Worm (Caenorhabditis elegans) whole organism, L4 larva: Measurements from ENCODE around the gene EGAP2.1.

Source experiments
- D1046.2 ChIP-seq: fragments of 200-800 bp; sonication (Bioruptor generic); IDR thresholded peaks from 2 replicates; pipeline ENCODE4 v1.3.6; 2022; ENCODE audit warnings: missing genetic modification characterization, missing compliant biosample characterization
- F26F4.8 ChIP-seq: fragments of 200-800 bp; sonication (Bioruptor generic); conservative IDR thresholded peaks from 2 replicates; pipeline ENCODE4 v1.3.6; 2022; ENCODE audit warnings: missing genetic modification characterization, missing compliant biosample characterization
- F49E8.2 ChIP-seq: sonication (generic microtip); optimal IDR thresholded peaks from 2 replicates; lab custom pipeline; 2016; ENCODE audit warnings: missing compliant biosample characterization, mild to moderate bottlenecking, missing genetic modification characterization, borderline replicate concordance
- T26A8.4 ChIP-seq: fragments of 200-800 bp; sonication (Bioruptor generic); IDR thresholded peaks from 2 replicates; pipeline ENCODE4 v1.3.6; 2022; ENCODE audit warnings: missing genetic modification characterization, missing compliant biosample characterization
- attf-4 ChIP-seq: sonication (generic microtip); optimal IDR thresholded peaks from 3 replicates; lab custom pipeline; 2017; ENCODE audit warnings: missing biosample characterization, missing genetic modification characterization
- ceh-20 ChIP-seq: fragments of 200-800 bp; sonication (Bioruptor generic); IDR thresholded peaks from 2 replicates; pipeline ENCODE4 v1.3.6; 2022; ENCODE audit warnings: missing genetic modification reagents, missing genetic modification characterization, missing compliant biosample characterization
- ceh-28 ChIP-seq: fragments of 150-350 bp; optimal IDR thresholded peaks from 2 replicates; lab custom pipeline; 2014; ENCODE audit warnings: missing biosample characterization, missing genetic modification reagents, missing genetic modification characterization
- ceh-44 ChIP-seq: fragments of 200-800 bp; sonication (Bioruptor generic); IDR thresholded peaks from 2 replicates; pipeline ENCODE4 v1.3.6; 2022; ENCODE audit warnings: missing genetic modification reagents, missing genetic modification characterization, missing compliant biosample characterization
- ceh-62 ChIP-seq: sonication (generic microtip); optimal IDR thresholded peaks from 2 replicates; lab custom pipeline; 2017; ENCODE audit warnings: missing biosample characterization, missing genetic modification characterization
- ceh-82 ChIP-seq: sonication (generic microtip); optimal IDR thresholded peaks from 2 replicates; lab custom pipeline; 2017; ENCODE audit warnings: missing biosample characterization, missing genetic modification characterization
- dmd-9 ChIP-seq: fragments of 200-800 bp; sonication (Bioruptor generic); IDR thresholded peaks from 2 replicates; pipeline ENCODE4 v1.3.6; 2022; ENCODE audit warnings: missing genetic modification reagents, missing genetic modification characterization, missing compliant biosample characterization
- dpl-1 ChIP-seq: fragments of 150-350 bp; optimal IDR thresholded peaks from 2 replicates; lab custom pipeline; 2014; ENCODE audit warnings: missing biosample characterization, missing genetic modification reagents, missing genetic modification characterization
- duxl-1 ChIP-seq: sonication (generic microtip); optimal IDR thresholded peaks from 2 replicates; lab custom pipeline; 2016; ENCODE audit warnings: mild to moderate bottlenecking, missing genetic modification characterization, moderate library complexity, missing compliant biosample characterization; ENCODE audit not compliant: poor library complexity
- fkh-10 ChIP-seq: fragments of 150-350 bp; optimal IDR thresholded peaks from 2 replicates; lab custom pipeline; 2014; ENCODE audit warnings: missing biosample characterization, missing genetic modification reagents, missing genetic modification characterization
- gei-8 ChIP-seq: fragments of 200-800 bp; sonication (Bioruptor generic); optimal IDR thresholded peaks from 2 replicates; lab custom pipeline; 2018; ENCODE audit warnings: mild to moderate bottlenecking, missing genetic modification characterization, missing compliant biosample characterization
- hlh-30 ChIP-seq: sonication (generic microtip); optimal IDR thresholded peaks from 2 replicates; lab custom pipeline; 2017; ENCODE audit warnings: antibody characterized with exemption, mild to moderate bottlenecking, missing genetic modification characterization, missing compliant biosample characterization; ENCODE audit not compliant: insufficient read depth
- lin-13 ChIP-seq: fragments of 150-350 bp; optimal IDR thresholded peaks from 2 replicates; lab custom pipeline; 2014; ENCODE audit warnings: missing biosample characterization, missing genetic modification reagents, missing genetic modification characterization
- lsy-2 ChIP-seq, 2 experiments: fragments of 150-350 bp in 1 of 2; sonication (generic microtip) in 1 of 2; optimal IDR thresholded peaks; 2 replicates each; lab custom pipeline; 2014 to 2017; ENCODE audit warnings: missing biosample characterization in 2 of 2, missing genetic modification characterization in 2 of 2
- mdl-1 ChIP-seq, 2 experiments: fragments of 150-350 bp in 1 of 2; sonication (generic microtip) in 1 of 2; optimal IDR thresholded peaks; 2 replicates each; lab custom pipeline; 2014 to 2017; ENCODE audit warnings: missing biosample characterization in 2 of 2, missing genetic modification characterization in 2 of 2
- mdt-29 ChIP-seq: fragments of 200-800 bp; sonication (Bioruptor generic); IDR thresholded peaks from 2 replicates; pipeline ENCODE4 v1.3.6; 2022; ENCODE audit warnings: missing genetic modification reagents, missing genetic modification characterization, missing compliant biosample characterization
- mep-1 ChIP-seq: fragments of 150-350 bp; sonication (generic microtip); optimal IDR thresholded peaks from 3 replicates; lab custom pipeline; 2014; ENCODE audit warnings: missing biosample characterization, missing genetic modification characterization
- mxl-2 ChIP-seq: fragments of 200-800 bp; sonication (Bioruptor generic); conservative IDR thresholded peaks from 2 replicates; pipeline ENCODE4 v1.3.6; 2022; ENCODE audit warnings: missing genetic modification reagents, missing genetic modification characterization, missing compliant biosample characterization
- mxl-3 ChIP-seq: fragments of 200-800 bp; sonication (Bioruptor generic); optimal IDR thresholded peaks from 2 replicates; lab custom pipeline; 2018; ENCODE audit warnings: mild to moderate bottlenecking, missing genetic modification characterization, missing compliant biosample characterization
- nhr-10 ChIP-seq: fragments of 150-350 bp; optimal IDR thresholded peaks from 2 replicates; lab custom pipeline; 2014; ENCODE audit warnings: missing biosample characterization, missing genetic modification characterization
- nhr-237 ChIP-seq: sonication (generic microtip); optimal IDR thresholded peaks from 2 replicates; lab custom pipeline; 2017; ENCODE audit warnings: missing biosample characterization, missing genetic modification characterization
- rbr-2 ChIP-seq: sonication (generic microtip); optimal IDR thresholded peaks from 2 replicates; lab custom pipeline; 2016; ENCODE audit warnings: missing genotype, missing genetic modification characterization, missing compliant biosample characterization
- saeg-2 ChIP-seq: fragments of 200-800 bp; sonication (Bioruptor generic); IDR thresholded peaks from 2 replicates; pipeline ENCODE4 v1.3.6; 2022; ENCODE audit warnings: missing genetic modification reagents, missing genetic modification characterization, missing compliant biosample characterization
- snpc-1.2 ChIP-seq: fragments of 200-800 bp; sonication (Bioruptor generic); IDR thresholded peaks from 2 replicates; pipeline ENCODE4 v1.3.6; 2022; ENCODE audit warnings: missing genetic modification reagents, missing genetic modification characterization, missing compliant biosample characterization
- snpc-4 ChIP-seq: fragments of 150-350 bp; optimal IDR thresholded peaks from 2 replicates; lab custom pipeline; 2014; ENCODE audit warnings: missing biosample characterization, missing genetic modification characterization
- spr-1 ChIP-seq: sonication (generic microtip); optimal IDR thresholded peaks from 2 replicates; lab custom pipeline; 2016; ENCODE audit warnings: mild to moderate bottlenecking, missing genetic modification characterization, missing compliant biosample characterization
- spr-3 ChIP-seq: fragments of 200-800 bp; sonication (Bioruptor generic); optimal IDR thresholded peaks from 2 replicates; lab custom pipeline; 2018; ENCODE audit warnings: mild to moderate bottlenecking, missing genetic modification characterization, missing compliant biosample characterization
- unc-130 ChIP-seq: sonication (generic microtip); optimal IDR thresholded peaks from 2 replicates; lab custom pipeline; 2016; ENCODE audit warnings: missing genetic modification reagents, missing genetic modification characterization, missing compliant biosample characterization
- unc-39 ChIP-seq: sonication (generic microtip); optimal IDR thresholded peaks from 2 replicates; lab custom pipeline; 2017; ENCODE audit warnings: missing biosample characterization, missing genetic modification characterization
- ztf-11 ChIP-seq: fragments of 150-350 bp; optimal IDR thresholded peaks from 2 replicates; lab custom pipeline; 2014; ENCODE audit warnings: missing biosample characterization, missing genetic modification characterization
- ztf-7 ChIP-seq: fragments of 150-350 bp; optimal IDR thresholded peaks from 2 replicates; lab custom pipeline; 2014; ENCODE audit warnings: missing biosample characterization, missing genetic modification characterization

The EGAP2.1 gene

ce11 chrII:5194066-5194465, 37.1 kb upstream of the EGAP2.1 start, which contains the start of gene msp-49:
Gene msp-49 (plus strand): TSS chrII:5194366.
- no peak for TF ChIP-seq ceh-28 (tag; lab: Kevin White, UChicago)
- no peak for TF ChIP-seq F49E8.2 (tag; lab: Kevin White, UChicago)
- TF ChIP-seq ceh-20 (GFP tag; lab: Robert Waterston, UW) = no peak
- no peak for TF ChIP-seq spr-1 (tag; lab: Kevin White, UChicago)
- TF ChIP-seq, all 104 proteins: peak for 0

ce11 chrII:5195504-5195903, 35.7 kb upstream of the EGAP2.1 start, which contains the start of gene C34F11.5:
Gene C34F11.5 (plus strand): TSS chrII:5195804.
- TF ChIP-seq unc-39 (tag; lab: Kevin White, UChicago) (no peak), nhr-237 (tag; lab: Kevin White, UChicago) (no peak), saeg-2 (GFP tag; lab: Robert Waterston, UW) (no peak), mdt-29 (GFP tag; lab: Robert Waterston, UW) (no peak), lsy-2 (tag; optimal IDR thresholded peaks at IDR 0.05; lab: Kevin White, UChicago) (no peak), mep-1 (tag; lab: Kevin White, UChicago) (no peak), ztf-11 (tag; lab: Kevin White, UChicago) (no peak), ztf-7 (tag; lab: Kevin White, UChicago) (no peak), D1046.2 (GFP tag; lab: Robert Waterston, UW) (no peak), gei-8 (GFP tag; lab: Kevin White, UChicago) (no peak), dmd-9 (GFP tag; lab: Robert Waterston, UW) (no peak), ceh-44 (GFP tag; lab: Robert Waterston, UW) (no peak), unc-130 (no peak), lin-13 (GFP tag; lab: Kevin White, UChicago) (no peak), mxl-3 (no peak), mdl-1 (tag; optimal IDR thresholded peaks at IDR 0.05; lab: Kevin White, UChicago) (no peak)

- TF ChIP-seq hlh-30 (tag; lab: Kevin White, UChicago) (no peak), ceh-82 (tag; lab: Kevin White, UChicago) (no peak), mxl-2 (no peak), gei-8 (GFP tag; lab: Kevin White, UChicago) (no peak), rbr-2 (tag; lab: Kevin White, UChicago) (no peak), duxl-1 (tag; lab: Kevin White, UChicago) (no peak), nhr-10 (tag; lab: Kevin White, UChicago) (no peak), spr-3 (GFP tag; lab: Kevin White, UChicago) (no peak), mep-1 (tag; lab: Kevin White, UChicago) (no peak), ceh-62 (tag; lab: Kevin White, UChicago) (no peak), attf-4 (tag; lab: Kevin White, UChicago) (no peak), fkh-10 (no peak), dpl-1 (GFP tag; lab: Kevin White, UChicago) (no peak), snpc-1.2 (no peak)
Observed at ce11 chrII:5199497-5199896, 31.7 kb upstream of the EGAP2.1 start, which contains the start of gene msp-50. Gene msp-50 (plus strand): TSS chrII:5199797.

- TF ChIP-seq T26A8.4 (GFP tag; lab: Robert Waterston, UW) (peak; percentile 36; the same call in 1 of the 2 replicates), F26F4.8 (GFP tag; lab: Robert Waterston, UW) (0 out of 2 replicates have a peak, but pooled peaks have one; percentile 53), snpc-4 (tag; lab: Kevin White, UChicago) (peak; percentile 63)
Observed at ce11 chrII:5200205-5200604, 31.0 kb upstream of the EGAP2.1 start.
